Worm (Caenorhabditis elegans): ENCODE measurements around the gene dot-1.4.
"Not testable (repeated sequence)": the region's sequence is repeated elsewhere in the genome, so short reads cannot be mapped to it uniquely, and the experiment has no call there.

dot-1.4 gene

ce11 chrX:11964555-11964954 is 33.1 kb upstream of the dot-1.4 start:
- TF ChIP-seq lin-11 (tag; optimal IDR thresholded peaks at IDR 0.05) (no peak), lin-13 (GFP tag; optimal IDR thresholded peaks at IDR 0.05) (no peak), blmp-1 (tag; optimal IDR thresholded peaks at IDR 0.05; ENCODE audit: insufficient read depth) (no peak), sma-9 (GFP tag; optimal IDR thresholded peaks at IDR 0.05) (peak; percentile 73), sma-9 (tag; optimal IDR thresholded peaks at IDR 0.05) (no peak), sma-3 (GFP tag; optimal IDR thresholded peaks at IDR 0.05) (no peak), ZK546.5 (tag; optimal IDR thresholded peaks at IDR 0.05) (no peak), ztf-4 (tag; optimal IDR thresholded peaks at IDR 0.05) (no peak), crh-2 (tag; optimal IDR thresholded peaks at IDR 0.05) (no peak), R02D3.7 (tag; optimal IDR thresholded peaks at IDR 0.05) (no peak), mab-5 (tag; optimal IDR thresholded peaks at IDR 0.05) (no peak), dmd-4 (tag; optimal IDR thresholded peaks at IDR 0.05) (no peak), mdl-1 (tag; optimal IDR thresholded peaks at IDR 0.05) (no peak), fos-1 (tag; optimal IDR thresholded peaks at IDR 0.05) (peak; percentile 82), alr-1 (tag; optimal IDR thresholded peaks at IDR 0.05) (no peak), mbf-1 (tag; optimal IDR thresholded peaks at IDR 0.05) (no peak), F13H6.1 (tag; optimal IDR thresholded peaks at IDR 0.05) (no peak)

DNA sequence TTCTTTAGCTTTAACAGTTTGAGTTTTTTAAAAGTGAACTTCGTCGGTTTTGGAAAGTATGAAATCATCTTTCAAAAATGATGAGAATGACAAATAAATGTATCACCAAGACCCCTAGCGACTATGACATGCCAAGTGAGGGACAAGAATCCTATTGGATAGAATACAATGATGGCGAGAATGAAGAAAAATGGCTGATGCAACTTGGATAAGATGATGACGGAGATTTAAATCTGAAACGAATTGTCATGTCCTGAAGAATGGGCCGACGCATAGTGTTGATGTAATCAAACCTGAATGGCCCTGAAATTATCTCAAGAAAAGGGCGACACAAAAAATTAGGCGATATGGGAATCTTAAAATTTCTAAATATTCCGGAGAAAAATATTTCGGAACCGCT is 32.2 kb upstream of the dot-1.4 start:
- TF ChIP-seq ztf-1 (GFP tag; conservative IDR thresholded peaks at IDR 0.05) (no peak), C34F6.9 (tag; optimal IDR thresholded peaks at IDR 0.05) (no peak), egl-27 (tag; optimal IDR thresholded peaks at IDR 0.05) (no peak), ceh-82 (tag; optimal IDR thresholded peaks at IDR 0.05) (no peak), ceh-16 (tag; optimal IDR thresholded peaks at IDR 0.05) (peak; percentile 72), skn-1 (tag; optimal IDR thresholded peaks at IDR 0.05) (no peak), alr-1 (tag; optimal IDR thresholded peaks at IDR 0.05) (no peak), crh-2 (tag; optimal IDR thresholded peaks at IDR 0.05) (no peak), mab-5 (tag; optimal IDR thresholded peaks at IDR 0.05) (no peak), sma-9 (GFP tag; optimal IDR thresholded peaks at IDR 0.05) (peak; percentile 47), sma-9 (tag; optimal IDR thresholded peaks at IDR 0.05) (no peak), nhr-237 (tag; optimal IDR thresholded peaks at IDR 0.05) (no peak), nhr-12 (tag; optimal IDR thresholded peaks at IDR 0.05) (no peak), gmeb-1 (tag; optimal IDR thresholded peaks at IDR 0.05) (no peak), elt-1 (tag; optimal IDR thresholded peaks at IDR 0.05) (peak; percentile 58), ZK546.5 (tag; optimal IDR thresholded peaks at IDR 0.05) (no peak), nhr-129 (tag; optimal IDR thresholded peaks at IDR 0.05) (no peak), ztf-11 (tag; optimal IDR thresholded peaks at IDR 0.05) (no peak), unc-39 (tag; optimal IDR thresholded peaks at IDR 0.05) (no peak), unc-62 (GFP tag; optimal IDR thresholded peaks at IDR 0.05) (no peak), R02D3.7 (tag; optimal IDR thresholded peaks at IDR 0.05) (no peak), nhr-77 (tag; optimal IDR thresholded peaks at IDR 0.05) (no peak), ama-1 (optimal IDR thresholded peaks at IDR 0.05) (no peak), nhr-25 (tag; optimal IDR thresholded peaks at IDR 0.05) (peak; percentile 12), peb-1 (tag; optimal IDR thresholded peaks at IDR 0.05) (no peak), dmd-4 (tag; optimal IDR thresholded peaks at IDR 0.05) (no peak), blmp-1 (tag; optimal IDR thresholded peaks at IDR 0.05; ENCODE audit: insufficient read depth) (no peak), sma-3 (GFP tag; optimal IDR thresholded peaks at IDR 0.05) (no peak), unc-55 (GFP tag; optimal IDR thresholded peaks at IDR 0.05) (no peak), nhr-6 (tag; optimal IDR thresholded peaks at IDR 0.05) (no peak)

ce11 chrX:11962050-11962788 is 30.8 kb upstream of the dot-1.4 start:
- TF ChIP-seq egl-27 (tag; optimal IDR thresholded peaks at IDR 0.05) (peak; percentile 34), fos-1 (tag; optimal IDR thresholded peaks at IDR 0.05) (peak; percentile 71), sma-9 (GFP tag; optimal IDR thresholded peaks at IDR 0.05) (peak; percentile 54), sma-9 (tag; optimal IDR thresholded peaks at IDR 0.05) (no peak), lin-11 (tag; optimal IDR thresholded peaks at IDR 0.05) (no peak), crh-2 (tag; optimal IDR thresholded peaks at IDR 0.05) (peak; percentile 56), F13H6.1 (tag; optimal IDR thresholded peaks at IDR 0.05) (peak; percentile 19), mdl-1 (tag; optimal IDR thresholded peaks at IDR 0.05) (peak in 1 of 2 experiments; percentile 32), unc-39 (tag; optimal IDR thresholded peaks at IDR 0.05) (no peak), sma-3 (GFP tag; optimal IDR thresholded peaks at IDR 0.05) (peak; percentile 16)

DNA sequence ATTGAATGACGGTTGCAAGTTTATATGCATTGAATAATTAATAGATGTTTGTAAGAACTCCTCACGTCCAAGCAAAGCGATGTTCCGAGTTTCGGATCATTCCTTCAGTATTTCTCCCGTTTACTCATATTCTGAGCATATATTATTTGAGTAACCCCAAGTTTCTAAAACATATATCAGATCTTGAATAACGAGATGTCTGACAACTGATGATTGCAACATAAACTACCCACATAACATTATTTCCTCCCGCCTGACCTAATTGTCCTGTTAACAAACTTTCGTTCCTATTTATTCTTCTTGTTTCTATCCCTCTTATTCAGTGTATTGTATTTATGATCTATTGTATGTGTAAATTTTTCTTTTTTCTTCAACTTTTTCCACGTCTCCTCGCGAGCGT is 29.6 kb upstream of the dot-1.4 start, which contains the start of gene C49F5.13:
C49F5.13 (plus strand) TSS at position 301 of the 400 bp plus-strand sequence.
- TF ChIP-seq nhr-77, lin-39, aly-2 (tag; optimal IDR thresholded peaks at IDR 0.05): not testable (repeated sequence)

Measured in whole organism, L2 larva.